Worm (Caenorhabditis elegans) whole organism, L4 larva: Measurements from ENCODE around the gene F26H11.8.
A peak's percentile ranks its signal among the peaks of the same experiment; 100 is the strongest.

Experiments
- D1046.2 ChIP-seq: fragments of 200-800 bp; sonication (Bioruptor generic); IDR thresholded peaks from 2 replicates; pipeline ENCODE4 v1.3.6; 2022; ENCODE audit warnings: missing genetic modification characterization, missing compliant biosample characterization
- F49E8.2 ChIP-seq: sonication (generic microtip); optimal IDR thresholded peaks from 2 replicates; lab custom pipeline; 2016; ENCODE audit warnings: missing compliant biosample characterization, mild to moderate bottlenecking, missing genetic modification characterization, borderline replicate concordance
- T26A8.4 ChIP-seq: fragments of 200-800 bp; sonication (Bioruptor generic); IDR thresholded peaks from 2 replicates; pipeline ENCODE4 v1.3.6; 2022; ENCODE audit warnings: missing genetic modification characterization, missing compliant biosample characterization
- aha-1 ChIP-seq: fragments of 150-350 bp; peaks from one replicate; lab custom pipeline; 2014; ENCODE audit warnings: missing biosample characterization, missing genetic modification characterization
- arid-1 ChIP-seq: fragments of 200-800 bp; sonication (Bioruptor generic); conservative IDR thresholded peaks from 2 replicates; pipeline ENCODE4 v1.3.6; 2022; ENCODE audit warnings: missing genetic modification reagents, missing genetic modification characterization, missing compliant biosample characterization
- ceh-62 ChIP-seq: sonication (generic microtip); optimal IDR thresholded peaks from 2 replicates; lab custom pipeline; 2017; ENCODE audit warnings: missing biosample characterization, missing genetic modification characterization
- ces-1 ChIP-seq: fragments of 150-350 bp; sonication (generic microtip); optimal IDR thresholded peaks from 4 replicates; lab custom pipeline; 2014; ENCODE audit warnings: missing biosample characterization, missing genetic modification reagents, missing genetic modification characterization
- daf-12 ChIP-seq: fragments of 150-350 bp; optimal IDR thresholded peaks from 2 replicates; lab custom pipeline; 2014; ENCODE audit warnings: missing biosample characterization, missing genetic modification reagents, missing genetic modification characterization
- daf-16 ChIP-seq, 3 experiments: sonication (generic microtip); optimal IDR thresholded peaks; 2 replicates each; lab custom pipeline; 2016 to 2017; ENCODE audit warnings: missing genetic modification characterization in 3 of 3, missing genetic modification reagents in 3 of 3, mild to moderate bottlenecking in 2 of 3, missing compliant biosample characterization in 2 of 3, missing biosample characterization in 1 of 3, moderate library complexity in 1 of 3
- daf-8 ChIP-seq: fragments of 200-800 bp; sonication (Bioruptor generic); IDR thresholded peaks from 2 replicates; pipeline ENCODE4 v1.3.6; 2022; ENCODE audit warnings: missing genetic modification characterization, missing compliant biosample characterization
- dmd-6 ChIP-seq: fragments of 200-800 bp; sonication (Bioruptor generic); IDR thresholded peaks from 2 replicates; pipeline ENCODE4 v1.3.6; 2022; ENCODE audit warnings: missing genetic modification reagents, missing genetic modification characterization, missing compliant biosample characterization
- dpl-1 ChIP-seq: fragments of 150-350 bp; optimal IDR thresholded peaks from 2 replicates; lab custom pipeline; 2014; ENCODE audit warnings: missing biosample characterization, missing genetic modification reagents, missing genetic modification characterization
- dve-1 ChIP-seq: sonication (generic microtip); optimal IDR thresholded peaks from 2 replicates; lab custom pipeline; 2017; ENCODE audit warnings: antibody characterized with exemption, mild to moderate bottlenecking, missing genetic modification characterization, missing compliant biosample characterization; ENCODE audit not compliant: insufficient read depth
- fkh-10 ChIP-seq: fragments of 150-350 bp; optimal IDR thresholded peaks from 2 replicates; lab custom pipeline; 2014; ENCODE audit warnings: missing biosample characterization, missing genetic modification reagents, missing genetic modification characterization
- gei-8 ChIP-seq: fragments of 200-800 bp; sonication (Bioruptor generic); optimal IDR thresholded peaks from 2 replicates; lab custom pipeline; 2018; ENCODE audit warnings: mild to moderate bottlenecking, missing genetic modification characterization, missing compliant biosample characterization
- hif-1 ChIP-seq, 2 experiments: sonication (generic microtip); optimal IDR thresholded peaks; 2 replicates each; lab custom pipeline; 2016 to 2017; ENCODE audit warnings: missing compliant biosample characterization in 2 of 2, missing genetic modification characterization in 2 of 2, missing genetic modification reagents in 2 of 2, missing genotype in 2 of 2, mild to moderate bottlenecking in 1 of 2
- hlh-11 ChIP-seq: fragments of 200-800 bp; sonication (Bioruptor generic); optimal IDR thresholded peaks from 2 replicates; lab custom pipeline; 2018; ENCODE audit warnings: mild to moderate bottlenecking, missing genetic modification characterization, missing compliant biosample characterization
- hlh-30 ChIP-seq: sonication (generic microtip); optimal IDR thresholded peaks from 2 replicates; lab custom pipeline; 2017; ENCODE audit warnings: antibody characterized with exemption, mild to moderate bottlenecking, missing genetic modification characterization, missing compliant biosample characterization; ENCODE audit not compliant: insufficient read depth
- hmg-1.1 ChIP-seq: fragments of 200-800 bp; sonication (Bioruptor generic); IDR thresholded peaks from 2 replicates; pipeline ENCODE4 v1.3.6; 2022; ENCODE audit warnings: missing genetic modification reagents, missing genetic modification characterization, missing compliant biosample characterization
- lin-1 ChIP-seq: fragments of 200-800 bp; sonication (Bioruptor generic); IDR thresholded peaks from 2 replicates; pipeline ENCODE4 v1.3.6; 2022; ENCODE audit warnings: missing genetic modification reagents, missing genetic modification characterization, missing compliant biosample characterization
- lin-38 ChIP-seq: fragments of 200-800 bp; sonication (Bioruptor generic); IDR thresholded peaks from 2 replicates; pipeline ENCODE4 v1.3.6; 2022; ENCODE audit warnings: missing genetic modification reagents, missing genetic modification characterization, missing compliant biosample characterization
- lsy-2 ChIP-seq, 2 experiments: fragments of 150-350 bp in 1 of 2; sonication (generic microtip) in 1 of 2; optimal IDR thresholded peaks; 2 replicates each; lab custom pipeline; 2014 to 2017; ENCODE audit warnings: missing biosample characterization in 2 of 2, missing genetic modification characterization in 2 of 2
- madf-9 ChIP-seq: fragments of 200-800 bp; sonication (Bioruptor generic); conservative IDR thresholded peaks from 2 replicates; pipeline ENCODE4 v1.3.6; 2022; ENCODE audit warnings: missing genetic modification reagents, missing genetic modification characterization, missing compliant biosample characterization
- mdl-1 ChIP-seq, 2 experiments: fragments of 150-350 bp in 1 of 2; sonication (generic microtip) in 1 of 2; optimal IDR thresholded peaks; 2 replicates each; lab custom pipeline; 2014 to 2017; ENCODE audit warnings: missing biosample characterization in 2 of 2, missing genetic modification characterization in 2 of 2
- mes-2 ChIP-seq: sonication (generic microtip); optimal IDR thresholded peaks from 2 replicates; lab custom pipeline; 2016; ENCODE audit warnings: missing genotype, mild to moderate bottlenecking, missing genetic modification characterization, missing compliant biosample characterization; ENCODE audit not compliant: poor library complexity, severe bottlenecking
- mxl-3 ChIP-seq: fragments of 200-800 bp; sonication (Bioruptor generic); optimal IDR thresholded peaks from 2 replicates; lab custom pipeline; 2018; ENCODE audit warnings: mild to moderate bottlenecking, missing genetic modification characterization, missing compliant biosample characterization
- nhr-102 ChIP-seq: sonication (generic microtip); optimal IDR thresholded peaks from 2 replicates; lab custom pipeline; 2016; ENCODE audit warnings: mild to moderate bottlenecking, missing genetic modification characterization, moderate library complexity, missing compliant biosample characterization
- nhr-11 ChIP-seq: fragments of 150-350 bp; optimal IDR thresholded peaks from 2 replicates; lab custom pipeline; 2014; ENCODE audit warnings: missing biosample characterization, missing genetic modification characterization
- nhr-111 ChIP-seq: fragments of 200-800 bp; sonication (Bioruptor generic); optimal IDR thresholded peaks from 2 replicates; lab custom pipeline; 2018; ENCODE audit warnings: mild to moderate bottlenecking, missing genetic modification characterization, missing compliant biosample characterization
- nhr-237 ChIP-seq: sonication (generic microtip); optimal IDR thresholded peaks from 2 replicates; lab custom pipeline; 2017; ENCODE audit warnings: missing biosample characterization, missing genetic modification characterization
- nhr-28 ChIP-seq: fragments of 150-350 bp; optimal IDR thresholded peaks from 2 replicates; lab custom pipeline; 2014; ENCODE audit warnings: missing biosample characterization, missing genetic modification characterization
- nhr-41 ChIP-seq: fragments of 200-800 bp; sonication (Bioruptor generic); IDR thresholded peaks from 2 replicates; pipeline ENCODE4 v1.3.6; 2022; ENCODE audit warnings: missing genetic modification reagents, missing genetic modification characterization, missing compliant biosample characterization
- nhr-42 ChIP-seq: fragments of 200-800 bp; sonication (Bioruptor generic); IDR thresholded peaks from 2 replicates; pipeline ENCODE4 v1.3.6; 2022; ENCODE audit warnings: missing genetic modification characterization, missing compliant biosample characterization
- nhr-6 ChIP-seq: fragments of 150-350 bp; optimal IDR thresholded peaks from 2 replicates; lab custom pipeline; 2014; ENCODE audit warnings: missing biosample characterization, missing genetic modification characterization
- pha-4 ChIP-seq, 2 experiments: fragments of 150-350 bp in 1 of 2; fragments of 200-800 bp in 1 of 2; sonication (Bioruptor generic) in 1 of 2; IDR thresholded peaks in 1 of 2; optimal IDR thresholded peaks in 1 of 2; 2 replicates each; pipeline versions ENCODE4 v1.3.6 to Lab custom; 2014 to 2022; ENCODE audit warnings: missing genetic modification characterization in 2 of 2, missing genetic modification reagents in 2 of 2, missing biosample characterization in 1 of 2, missing compliant biosample characterization in 1 of 2
- php-3 ChIP-seq: fragments of 200-800 bp; sonication (Bioruptor generic); IDR thresholded peaks from 2 replicates; pipeline ENCODE4 v1.3.6; 2022; ENCODE audit warnings: missing genetic modification reagents, missing genetic modification characterization, missing compliant biosample characterization
- rbr-2 ChIP-seq: sonication (generic microtip); optimal IDR thresholded peaks from 2 replicates; lab custom pipeline; 2016; ENCODE audit warnings: missing genotype, missing genetic modification characterization, missing compliant biosample characterization
- unc-130 ChIP-seq: sonication (generic microtip); optimal IDR thresholded peaks from 2 replicates; lab custom pipeline; 2016; ENCODE audit warnings: missing genetic modification reagents, missing genetic modification characterization, missing compliant biosample characterization
- unc-62 ChIP-seq, 3 experiments: fragments of 150-350 bp in 1 of 3; sonication (generic microtip); optimal IDR thresholded peaks in 2 of 3; peaks in 1 of 3; 1 replicate in 1 of 3; 2 replicates in 2 of 3; lab custom pipeline; 2014 to 2017; ENCODE audit warnings: missing biosample characterization in 3 of 3, missing genetic modification characterization in 3 of 3, missing genetic modification reagents in 3 of 3, missing genotype in 1 of 3
- vab-7 ChIP-seq: fragments of 200-800 bp; sonication (Bioruptor generic); IDR thresholded peaks from 2 replicates; pipeline ENCODE4 v1.3.6; 2022; ENCODE audit warnings: missing genetic modification reagents, missing genetic modification characterization, missing compliant biosample characterization
- zfp-3 ChIP-seq: fragments of 200-800 bp; sonication (Bioruptor generic); conservative IDR thresholded peaks from 2 replicates; pipeline ENCODE4 v1.3.6; 2022; ENCODE audit warnings: missing genetic modification reagents, missing genetic modification characterization, missing compliant biosample characterization
- zip-2 ChIP-seq: fragments of 150-350 bp; optimal IDR thresholded peaks from 2 replicates; lab custom pipeline; 2014; ENCODE audit warnings: missing biosample characterization, missing genetic modification characterization
- ztf-7 ChIP-seq: fragments of 150-350 bp; optimal IDR thresholded peaks from 2 replicates; lab custom pipeline; 2014; ENCODE audit warnings: missing biosample characterization, missing genetic modification characterization

F26H11.8 gene

ce11 chrII:14381450-14381849, 6.9 kb upstream of the F26H11.8 start, which contains the start of gene sdz-26:
sdz-26 (plus strand) TSS chrII:14381750.
- TF ChIP-seq dve-1 (tag; lab: Kevin White, UChicago), result no peak
- no peak for TF ChIP-seq vab-7 (GFP tag; lab: Robert Waterston, UW)
- no peak for TF ChIP-seq daf-8 (GFP tag; lab: Robert Waterston, UW)
- no peak for TF ChIP-seq ceh-62
- no peak for TF ChIP-seq nhr-111 (GFP tag; lab: Kevin White, UChicago)
- TF ChIP-seq, all 104 proteins: peak for 0

ce11 chrII:14383644-14384043, 4.7 kb upstream of the F26H11.8 start, which contains the start of gene mes-2:
mes-2 (plus strand) TSS chrII:14383973.
- TF ChIP-seq mxl-3 (GFP tag; lab: Kevin White, UChicago), result no peak
- TF ChIP-seq ces-1, result no peak
- TF ChIP-seq zfp-3 (GFP tag; lab: Robert Waterston, UW), result no peak
- TF ChIP-seq php-3 (GFP tag; lab: Robert Waterston, UW), result 0 out of 2 replicates have a peak, but pooled peaks have one; percentile 10
- peak; percentile 88 for TF ChIP-seq nhr-42 (GFP tag; lab: Robert Waterston, UW)
- TF ChIP-seq mdl-1 (tag; optimal IDR thresholded peaks at IDR 0.05; lab: Kevin White, UChicago), result peak in 1 of 2 experiments; percentile 24
- TF ChIP-seq rbr-2 (tag; lab: Kevin White, UChicago), result peak; percentile 63
- peak; percentile 49 for TF ChIP-seq hlh-11 (tag; lab: Kevin White, UChicago)
- TF ChIP-seq ztf-7, result peak; percentile 41
- TF ChIP-seq hmg-1.1 (GFP tag; lab: Robert Waterston, UW), result peak; percentile 71
- 0 out of 2 replicates have a peak, but pooled peaks have one; percentile 44 for TF ChIP-seq pha-4 (GFP tag; IDR thresholded peaks at IDR 0.05; lab: Robert Waterston, UW)
- peak; percentile 31 for TF ChIP-seq pha-4 (tag; optimal IDR thresholded peaks at IDR 0.05; lab: Kevin White, UChicago)
- TF ChIP-seq daf-16 (GFP tag; optimal IDR thresholded peaks at IDR 0.05; lab: Kevin White, UChicago), result peak in 1 of 2 experiments; percentile 8
- peak; percentile 64 for TF ChIP-seq daf-16 (tag; optimal IDR thresholded peaks at IDR 0.05; lab: Kevin White, UChicago)
- TF ChIP-seq dmd-6, result peak; percentile 34
- TF ChIP-seq lin-38 (GFP tag; lab: Robert Waterston, UW), result peak; percentile 99
- peak; percentile 45; the same call in 1 of the 2 replicates for TF ChIP-seq T26A8.4 (GFP tag; lab: Robert Waterston, UW)
- TF ChIP-seq F49E8.2, result no peak
- TF ChIP-seq daf-12, result no peak
- TF ChIP-seq lsy-2 (tag; optimal IDR thresholded peaks at IDR 0.05; lab: Kevin White, UChicago), result peak; percentile 41 to 91
- no peak for TF ChIP-seq lin-1 (GFP tag; lab: Robert Waterston, UW)
- peak; percentile 62 for TF ChIP-seq hlh-30 (tag; lab: Kevin White, UChicago)
- TF ChIP-seq D1046.2 (GFP tag; lab: Robert Waterston, UW), result no peak
- TF ChIP-seq zip-2 (tag; lab: Kevin White, UChicago), result peak; percentile 28
- peak; percentile 6 for TF ChIP-seq fkh-10
- TF ChIP-seq unc-62 (GFP tag; optimal IDR thresholded peaks at IDR 0.05 in 1 of 2; lab: Kevin White, UChicago), result no peak
- no peak for TF ChIP-seq unc-62 (tag; optimal IDR thresholded peaks at IDR 0.05; lab: Kevin White, UChicago)
- peak; percentile 99 for TF ChIP-seq mes-2 (tag; lab: Kevin White, UChicago)
- TF ChIP-seq nhr-11, result peak; percentile 33
- TF ChIP-seq nhr-6 (tag; lab: Kevin White, UChicago), result peak; percentile 74
- TF ChIP-seq gei-8 (GFP tag; lab: Kevin White, UChicago), result no peak
- peak; percentile 28 for TF ChIP-seq nhr-28 (tag; lab: Kevin White, UChicago)
- TF ChIP-seq daf-8 (GFP tag; lab: Robert Waterston, UW), result no peak
- TF ChIP-seq nhr-237, result no peak
- peak in 1 of 2 experiments; percentile 46 for TF ChIP-seq hif-1 (tag; optimal IDR thresholded peaks at IDR 0.05; lab: Kevin White, UChicago)
- TF ChIP-seq arid-1 (GFP tag; lab: Robert Waterston, UW), result 0 out of 2 replicates have a peak, but pooled peaks have one; percentile 19
- peak; percentile 32 for TF ChIP-seq nhr-102 (tag; lab: Kevin White, UChicago)
- TF ChIP-seq aha-1 (tag; lab: Kevin White, UChicago), result peak; percentile 50
- TF ChIP-seq dpl-1 (GFP tag; lab: Kevin White, UChicago), result peak; percentile 97
- no peak for TF ChIP-seq nhr-41 (GFP tag; lab: Robert Waterston, UW)
- no peak for TF ChIP-seq madf-9 (GFP tag; lab: Robert Waterston, UW)
- TF ChIP-seq unc-130 (GFP tag; lab: Kevin White, UChicago), result peak; percentile 16
